Fruit fly (Drosophila melanogaster) whole organism, embryonic: Measurements from ENCODE around the gene CG13097.

Experiments used
- Adf1 ChIP-seq: fragments of 200-800 bp; sonication (Bioruptor generic); IDR thresholded peaks from 2 replicates; pipeline ENCODE4 v1.3.6; 2022; ENCODE audit warnings: missing biosample characterization, missing genetic modification characterization
- C15 ChIP-seq: fragments of 200-800 bp; sonication (Bioruptor generic); IDR thresholded peaks from 3 replicates; pipeline ENCODE4 v1.3.6; 2022; ENCODE audit warnings: missing biosample characterization, missing genetic modification characterization
- CG11093 ChIP-seq: fragments of 200-800 bp; sonication (Bioruptor generic); IDR thresholded peaks from 3 replicates; pipeline ENCODE4 v1.3.6; 2022; ENCODE audit warnings: missing biosample characterization, missing genetic modification characterization
- CG12071 ChIP-seq: fragments of 200-800 bp; sonication (Bioruptor generic); optimal IDR thresholded peaks from 3 replicates; lab custom pipeline; 2018; ENCODE audit warnings: missing biosample characterization, mild to moderate bottlenecking, missing genetic modification characterization
- CG12659 ChIP-seq: fragments of 200-800 bp; sonication (Bioruptor generic); optimal IDR thresholded peaks from 3 replicates; lab custom pipeline; 2017; ENCODE audit warnings: mild to moderate bottlenecking, missing biosample characterization, missing genetic modification reagents, missing genetic modification characterization
- CG12769 ChIP-seq: fragments of 200-800 bp; sonication (Bioruptor generic); optimal IDR thresholded peaks from 2 replicates; lab custom pipeline; 2019; ENCODE audit warnings: missing biosample characterization, mild to moderate bottlenecking, missing genetic modification characterization, moderate library complexity
- CG13424 ChIP-seq: fragments of 200-800 bp; sonication (Bioruptor generic); optimal IDR thresholded peaks from 2 replicates; lab custom pipeline; 2019; ENCODE audit warnings: missing biosample characterization, mild to moderate bottlenecking, missing genetic modification characterization, moderate library complexity
- CG15696 ChIP-seq: fragments of 200-800 bp; sonication (Bioruptor generic); optimal IDR thresholded peaks from 2 replicates; lab custom pipeline; 2019; ENCODE audit warnings: missing biosample characterization, mild to moderate bottlenecking, missing genetic modification characterization, moderate library complexity
- CG18011 ChIP-seq: fragments of 200-800 bp; sonication (Bioruptor generic); optimal IDR thresholded peaks from 2 replicates; lab custom pipeline; 2017; ENCODE audit warnings: missing biosample characterization, missing genetic modification characterization, mild to moderate bottlenecking, moderate library complexity, missing genotype
- CG2202 ChIP-seq: fragments of 200-800 bp; sonication (Bioruptor generic); optimal IDR thresholded peaks from 2 replicates; lab custom pipeline; 2018; ENCODE audit warnings: missing biosample characterization, mild to moderate bottlenecking, missing genetic modification characterization
- CG31365 ChIP-seq: fragments of 200-800 bp; sonication (Bioruptor generic); optimal IDR thresholded peaks from 2 replicates; lab custom pipeline; 2018; ENCODE audit warnings: missing biosample characterization, mild to moderate bottlenecking, missing genetic modification characterization
- CG32772 ChIP-seq: fragments of 200-800 bp; sonication (Bioruptor generic); IDR thresholded peaks from 2 replicates; pipeline ENCODE4 v1.3.6; 2022; ENCODE audit warnings: missing biosample characterization, missing genetic modification characterization
- CG4424 ChIP-seq: fragments of 200-800 bp; sonication (Bioruptor generic); optimal IDR thresholded peaks from 3 replicates; lab custom pipeline; 2016; ENCODE audit warnings: missing biosample characterization, missing genetic modification characterization
- CG6272 ChIP-seq: fragments of 200-800 bp; sonication (Bioruptor generic); IDR thresholded peaks from 2 replicates; pipeline ENCODE4 v1.3.6; 2022; ENCODE audit warnings: missing biosample characterization, missing genetic modification characterization
- CG9817 ChIP-seq: fragments of 200-800 bp; sonication (Bioruptor generic); optimal IDR thresholded peaks from 2 replicates; lab custom pipeline; 2018; ENCODE audit warnings: missing biosample characterization, mild to moderate bottlenecking, missing genetic modification characterization, moderate library complexity
- CG9876 ChIP-seq: fragments of 200-800 bp; sonication (Bioruptor generic); optimal IDR thresholded peaks from 2 replicates; lab custom pipeline; 2016; ENCODE audit warnings: missing biosample characterization, missing genetic modification characterization
- CG9932 ChIP-seq: fragments of 200-800 bp; sonication (Bioruptor generic); IDR thresholded peaks from 2 replicates; pipeline ENCODE4 v1.3.6; 2022; ENCODE audit warnings: missing biosample characterization, missing genetic modification characterization
- Dad ChIP-seq: fragments of 200-800 bp; sonication (Bioruptor generic); optimal IDR thresholded peaks from 3 replicates; lab custom pipeline; 2016; ENCODE audit warnings: missing biosample characterization, missing genetic modification characterization
- Fer1 ChIP-seq: fragments of 200-800 bp; sonication (Bioruptor generic); optimal IDR thresholded peaks from 2 replicates; lab custom pipeline; 2017; ENCODE audit warnings: missing biosample characterization, mild to moderate bottlenecking, missing genetic modification characterization
- HHEX ChIP-seq: fragments of 200-800 bp; sonication (Bioruptor generic); optimal IDR thresholded peaks from 3 replicates; lab custom pipeline; 2017; ENCODE audit warnings: missing biosample characterization, mild to moderate bottlenecking, missing genetic modification characterization, missing genetic modification reagents
- HmgZ ChIP-seq: fragments of 200-800 bp; sonication (Bioruptor generic); optimal IDR thresholded peaks from 2 replicates; lab custom pipeline; 2018; ENCODE audit warnings: missing biosample characterization, mild to moderate bottlenecking, missing genetic modification characterization
- Hr39 ChIP-seq: fragments of >200 bp; optimal IDR thresholded peaks from 2 replicates; lab custom pipeline; 2017
- Kr ChIP-seq: fragments of 200-800 bp; sonication (Bioruptor generic); optimal IDR thresholded peaks from 2 replicates; lab custom pipeline; 2017; ENCODE audit warnings: missing biosample characterization, mild to moderate bottlenecking, missing genetic modification characterization
- Max ChIP-seq: fragments of 200-800 bp; sonication (Bioruptor generic); optimal IDR thresholded peaks from 2 replicates; lab custom pipeline; 2016; ENCODE audit warnings: missing biosample characterization, mild to moderate bottlenecking, missing genetic modification characterization
- NC2α ChIP-seq: fragments of 200-800 bp; sonication (Bioruptor generic); optimal IDR thresholded peaks from 2 replicates; lab custom pipeline; 2016; ENCODE audit warnings: missing biosample characterization, missing genetic modification characterization
- Oaz ChIP-seq: fragments of 200-800 bp; sonication (Bioruptor generic); IDR thresholded peaks from 2 replicates; pipeline ENCODE4 v1.3.6; 2022; ENCODE audit warnings: missing biosample characterization, missing genetic modification characterization
- Sin3A ChIP-seq: fragments of >200 bp; optimal IDR thresholded peaks from 2 replicates; lab custom pipeline; 2018
- Sry-δ ChIP-seq: fragments of 200-800 bp; sonication (Bioruptor generic); optimal IDR thresholded peaks from 2 replicates; lab custom pipeline; 2016; ENCODE audit warnings: missing biosample characterization, missing genetic modification characterization
- TFAM ChIP-seq: fragments of 200-800 bp; sonication (Bioruptor generic); optimal IDR thresholded peaks from 2 replicates; lab custom pipeline; 2017; ENCODE audit warnings: missing biosample characterization, missing genetic modification characterization, inconsistent platforms
- Vsx1 ChIP-seq: fragments of 200-800 bp; sonication (Bioruptor generic); optimal IDR thresholded peaks from 2 replicates; lab custom pipeline; 2017; ENCODE audit warnings: missing biosample characterization, mild to moderate bottlenecking, missing genetic modification characterization, missing genetic modification reagents
- bbx ChIP-seq: fragments of 200-800 bp; sonication (Bioruptor generic); IDR thresholded peaks from 2 replicates; pipeline ENCODE4 v1.3.6; 2022; ENCODE audit warnings: missing biosample characterization, missing genetic modification characterization; ENCODE audit not compliant: partially characterized antibody
- fu2 ChIP-seq: fragments of 200-800 bp; sonication (Bioruptor generic); optimal IDR thresholded peaks from 2 replicates; lab custom pipeline; 2016; ENCODE audit warnings: missing biosample characterization, missing genetic modification characterization
- gt ChIP-seq: fragments of 200-800 bp; sonication (Bioruptor generic); IDR thresholded peaks from 2 replicates; pipeline ENCODE4 v1.3.6; 2022; ENCODE audit warnings: missing biosample characterization, missing genetic modification characterization
- ham ChIP-seq: fragments of 200-800 bp; sonication (Bioruptor generic); IDR thresholded peaks from 2 replicates; pipeline ENCODE4 v1.3.6; 2022; ENCODE audit warnings: missing biosample characterization, missing genetic modification characterization
- her ChIP-seq: fragments of 200-800 bp; sonication (Bioruptor generic); optimal IDR thresholded peaks from 2 replicates; lab custom pipeline; 2016; ENCODE audit warnings: missing biosample characterization, missing genetic modification characterization
- hth ChIP-seq: fragments of >200 bp; optimal IDR thresholded peaks from 2 replicates; lab custom pipeline; 2017; ENCODE audit warnings: inconsistent platforms
- kay ChIP-seq: fragments of 200-800 bp; sonication (Bioruptor generic); optimal IDR thresholded peaks from 2 replicates; lab custom pipeline; 2016; ENCODE audit warnings: missing biosample characterization, missing genetic modification characterization
- lmd ChIP-seq: fragments of 200-800 bp; sonication (Bioruptor generic); IDR thresholded peaks from 2 replicates; pipeline ENCODE4 v1.3.6; 2022; ENCODE audit warnings: missing biosample characterization, missing genetic modification characterization
- lola ChIP-seq, 3 experiments: fragments of >200 bp in 2 of 3; fragments of 200-800 bp in 1 of 3; sonication (Bioruptor generic) in 1 of 3; optimal IDR thresholded peaks; 2 replicates each; lab custom pipeline; 2017 to 2019; ENCODE audit warnings: missing biosample characterization in 3 of 3, missing genetic modification characterization in 3 of 3, mild to moderate bottlenecking in 1 of 3, moderate library complexity in 1 of 3
- nau ChIP-seq: fragments of 200-800 bp; sonication (Bioruptor generic); optimal IDR thresholded peaks from 3 replicates; lab custom pipeline; 2017; ENCODE audit warnings: missing biosample characterization, mild to moderate bottlenecking, missing genetic modification characterization, missing genetic modification reagents
- nerfin-1 ChIP-seq: fragments of 200-800 bp; sonication (Bioruptor generic); optimal IDR thresholded peaks from 3 replicates; lab custom pipeline; 2019; ENCODE audit warnings: missing biosample characterization, mild to moderate bottlenecking, missing genetic modification characterization, moderate library complexity
- nmo ChIP-seq: fragments of 200-800 bp; sonication (Bioruptor generic); optimal IDR thresholded peaks from 2 replicates; lab custom pipeline; 2018; ENCODE audit warnings: missing biosample characterization, mild to moderate bottlenecking, missing genetic modification characterization, moderate library complexity
- pb ChIP-seq: fragments of 200-800 bp; sonication (Bioruptor generic); optimal IDR thresholded peaks from 3 replicates; lab custom pipeline; 2016; ENCODE audit warnings: missing biosample characterization, missing genetic modification characterization
- peb ChIP-seq: fragments of 200-800 bp; sonication (Bioruptor generic); IDR thresholded peaks from 2 replicates; pipeline ENCODE4 v1.3.6; 2022; ENCODE audit warnings: missing biosample characterization, missing genetic modification characterization
- pnt ChIP-seq: fragments of 200-800 bp; sonication (Bioruptor generic); optimal IDR thresholded peaks from 3 replicates; lab custom pipeline; 2016; ENCODE audit warnings: missing biosample characterization, missing genetic modification characterization
- ranshi ChIP-seq: fragments of 200-800 bp; sonication (Bioruptor generic); IDR thresholded peaks from 2 replicates; pipeline ENCODE4 v1.3.6; 2022; ENCODE audit warnings: missing biosample characterization, missing genetic modification characterization
- schlank ChIP-seq: fragments of 200-800 bp; sonication (Bioruptor generic); optimal IDR thresholded peaks from 2 replicates; lab custom pipeline; 2018; ENCODE audit warnings: missing biosample characterization, mild to moderate bottlenecking, missing genetic modification characterization
- sisA ChIP-seq: fragments of 200-800 bp; sonication (Bioruptor generic); IDR thresholded peaks from 2 replicates; pipeline ENCODE4 v1.3.6; 2022; ENCODE audit warnings: missing biosample characterization, missing genetic modification characterization
- unpg ChIP-seq: fragments of 200-800 bp; sonication (Bioruptor generic); optimal IDR thresholded peaks from 3 replicates; lab custom pipeline; 2018; ENCODE audit warnings: missing biosample characterization, mild to moderate bottlenecking, missing genetic modification characterization, moderate library complexity
- wdn ChIP-seq: fragments of 200-800 bp; sonication (Bioruptor generic); IDR thresholded peaks from 2 replicates; pipeline ENCODE4 v1.3.6; 2022; ENCODE audit warnings: missing biosample characterization, missing genetic modification characterization
- zen ChIP-seq: fragments of 200-800 bp; sonication (Bioruptor generic); optimal IDR thresholded peaks from 3 replicates; lab custom pipeline; 2018; ENCODE audit warnings: missing biosample characterization, mild to moderate bottlenecking, missing genetic modification characterization, moderate library complexity

CG13097 gene

DNA sequence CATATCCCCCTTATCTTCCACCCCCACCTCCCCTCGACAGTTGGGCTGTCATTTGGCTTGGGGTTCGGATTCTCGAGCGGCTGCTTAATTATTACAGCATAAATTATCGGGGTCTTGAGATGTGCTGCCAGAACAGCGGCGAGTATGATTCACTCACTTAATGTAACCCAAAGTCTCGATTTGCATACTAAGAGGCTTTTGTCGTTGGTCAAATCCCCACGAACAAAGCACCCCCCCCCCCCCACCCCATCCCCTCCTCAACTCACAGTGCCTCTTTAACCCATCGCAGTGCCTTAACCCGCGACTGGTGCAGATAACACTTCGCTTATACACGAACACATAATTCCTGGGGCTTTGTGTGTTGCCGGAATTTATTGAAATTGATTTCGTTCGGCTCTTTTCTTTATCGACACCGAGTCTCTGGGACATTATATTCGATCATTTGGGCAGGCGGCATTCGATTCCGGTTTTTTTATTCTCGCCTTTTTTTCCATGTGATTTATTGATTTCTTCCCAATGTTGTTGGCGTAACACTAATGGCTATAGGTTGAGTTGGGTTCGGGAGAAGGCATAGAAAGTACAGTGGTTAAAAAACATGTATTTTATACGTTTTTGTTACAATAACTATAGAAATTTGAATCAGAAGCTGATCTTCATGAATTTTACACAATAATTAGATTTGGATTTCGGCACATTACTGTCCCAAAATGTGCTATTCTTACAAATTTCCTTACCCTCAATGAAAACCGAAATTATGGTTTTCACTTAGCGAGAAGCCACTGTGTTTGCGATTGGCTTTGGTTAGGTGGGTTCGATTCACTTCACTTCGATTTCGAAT is 39.3 kb upstream of the CG13097 start (continued):
- TF ChIP-seq zen (tag; lab: Kevin White, UChicago) (no peak), CG11093 (GFP tag; lab: Robert Waterston, UW) (no peak), HmgZ (tag; lab: Kevin White, UChicago) (no peak), CG9817 (tag; lab: Kevin White, UChicago) (peak; percentile 30), CG6272 (GFP tag; lab: Robert Waterston, UW) (no peak), Hr39 (lab: Kevin White, UChicago) (no peak), Oaz (GFP tag; lab: Robert Waterston, UW) (no peak), gt (GFP tag; lab: Robert Waterston, UW) (no peak), CG32772 (GFP tag; lab: Robert Waterston, UW) (no peak), bbx (GFP tag; lab: Robert Waterston, UW) (no peak), Dad (GFP tag; lab: Kevin White, UChicago) (no peak), NC2α (GFP tag; lab: Kevin White, UChicago) (peak; percentile 32), CG15696 (tag; lab: Kevin White, UChicago) (peak; percentile 8), schlank (tag; lab: Kevin White, UChicago) (no peak), CG2202 (tag; lab: Kevin White, UChicago) (peak; percentile 64), hth (lab: Kevin White, UChicago) (no peak), Vsx1 (GFP tag; lab: Kevin White, UChicago) (no peak), pb (GFP tag; lab: Kevin White, UChicago) (no peak), pnt (peak; percentile 7), CG12769 (tag; lab: Kevin White, UChicago) (peak; percentile 67), CG31365 (tag; lab: Kevin White, UChicago) (no peak), wdn (no peak), C15 (no peak), unpg (peak; percentile 70), Max (no peak), CG4424 (GFP tag; lab: Kevin White, UChicago) (peak; percentile 42), TFAM (GFP tag; lab: Kevin White, UChicago) (no peak), CG9932 (GFP tag; lab: Robert Waterston, UW) (no peak), her (peak; percentile 45), fu2 (GFP tag; lab: Kevin White, UChicago) (no peak), CG9876 (GFP tag; lab: Kevin White, UChicago) (no peak), ranshi (GFP tag; lab: Robert Waterston, UW) (no peak), Adf1 (no peak), nmo (GFP tag; lab: Kevin White, UChicago) (peak; percentile 54), Kr (no peak), Sin3A (lab: Kevin White, UChicago) (no peak), Sry-δ (GFP tag; lab: Kevin White, UChicago) (peak; percentile 3), nerfin-1 (peak; percentile 37), lmd (GFP tag; lab: Robert Waterston, UW) (peak; percentile 36; the same call in 1 of the 2 replicates), CG13424 (tag; lab: Kevin White, UChicago) (peak; percentile 37), Fer1 (no peak), nau (GFP tag; lab: Kevin White, UChicago) (no peak), HHEX (GFP tag; lab: Kevin White, UChicago) (no peak), CG12659 (GFP tag; lab: Kevin White, UChicago) (peak; percentile 34), lola (GFP tag; optimal IDR thresholded peaks at IDR 0.05; lab: Kevin White, UChicago) (peak in 1 of 3 experiments; percentile 64), peb (GFP tag; lab: Robert Waterston, UW) (no peak), kay (no peak), ham (GFP tag; lab: Robert Waterston, UW) (no peak), CG12071 (GFP tag; lab: Kevin White, UChicago) (no peak), CG18011 (GFP tag; lab: Kevin White, UChicago) (no peak), sisA (GFP tag; lab: Robert Waterston, UW) (no peak)
